Worm (Caenorhabditis elegans): ENCODE results near the gene F56D5.2.

ce11 chrIV:9381136-9381535, 17.3 kb downstream of the F56D5.2 start, which contains the start of gene C10C5.5:
- TF ChIP-seq ama-1 (optimal IDR thresholded peaks at IDR 0.05) (no peak), F13C5.2 (tag; optimal IDR thresholded peaks at IDR 0.05) (no peak), sea-1 (GFP tag; conservative IDR thresholded peaks at IDR 0.05) (no peak), pes-1 (GFP tag; IDR thresholded peaks at IDR 0.05) (no peak), hmg-4 (GFP tag; optimal IDR thresholded peaks at IDR 0.05) (no peak), tra-4 (tag; optimal IDR thresholded peaks at IDR 0.05) (no peak), tbx-37 (GFP tag; conservative IDR thresholded peaks at IDR 0.05) (no peak), B0310.2 (tag; optimal IDR thresholded peaks at IDR 0.05) (no peak), flt-1 (GFP tag; IDR thresholded peaks at IDR 0.05) (no peak), ets-7 (tag; optimal IDR thresholded peaks at IDR 0.05) (no peak)

Measured in whole organism, early embryonic.